Worm (Caenorhabditis elegans): ENCODE results near the gene cnc-11.

ce11 chrV:1466949-1467348 lies 24.8 kb downstream of the cnc-11 start:
- TF ChIP-seq pha-4 (GFP tag; IDR thresholded peaks at IDR 0.05) (no peak), pha-4 (tag; optimal IDR thresholded peaks at IDR 0.05) (no peak), nhr-28 (tag; optimal IDR thresholded peaks at IDR 0.05) (peak; percentile 36), lin-13 (GFP tag; optimal IDR thresholded peaks at IDR 0.05) (no peak), lin-38 (GFP tag; IDR thresholded peaks at IDR 0.05) (no peak)

Data from whole organism, L4 larva.